Worm (Caenorhabditis elegans) whole organism, L2 larva: ENCODE measurements around the gene B0281.3.

Experiments used
- nhr-77 ChIP-seq: fragments of 150-350 bp; optimal IDR thresholded peaks from 2 replicates; lab custom pipeline; 2014; ENCODE audit warnings: missing biosample characterization, missing genetic modification characterization
- skn-1 ChIP-seq: sonication (generic microtip); optimal IDR thresholded peaks from 2 replicates; lab custom pipeline; 2017; ENCODE audit warnings: missing biosample characterization, missing genetic modification characterization

- no peak for TF ChIP-seq nhr-77 (tag; lab: Kevin White, UChicago)
- no peak for TF ChIP-seq skn-1 (tag; lab: Kevin White, UChicago)
Measured at ce11 chrII:2352546-2352945, 45.7 kb downstream of the B0281.3 start, which contains the start of gene F43C11.10.
